Worm (Caenorhabditis elegans) whole organism, L2 larva: ENCODE data around the gene C16A11.7.
A peak's percentile ranks its signal among the peaks of the same experiment; 100 is the strongest.

Source experiments
- C34F6.9 ChIP-seq: fragments of 150-350 bp; optimal IDR thresholded peaks from 2 replicates; lab custom pipeline; 2014; ENCODE audit warnings: missing biosample characterization, missing genetic modification characterization
- Y55F3AM.14 ChIP-seq: fragments of 200-800 bp; sonication (Bioruptor generic); optimal IDR thresholded peaks from 2 replicates; lab custom pipeline; 2018; ENCODE audit warnings: mild to moderate bottlenecking, missing genetic modification characterization, missing compliant biosample characterization
- aly-2 ChIP-seq: fragments of 150-350 bp; optimal IDR thresholded peaks from 2 replicates; lab custom pipeline; 2014; ENCODE audit warnings: missing biosample characterization, missing genetic modification characterization
- blmp-1 ChIP-seq: sonication (generic microtip); optimal IDR thresholded peaks from 2 replicates; lab custom pipeline; 2017; ENCODE audit warnings: missing genetic modification characterization, mild to moderate bottlenecking, missing compliant biosample characterization, antibody characterized with exemption, moderate library complexity; ENCODE audit not compliant: insufficient read depth
- ceh-16 ChIP-seq: fragments of 150-350 bp; optimal IDR thresholded peaks from 2 replicates; lab custom pipeline; 2014; ENCODE audit warnings: missing biosample characterization, missing genetic modification characterization
- ceh-82 ChIP-seq: fragments of 150-350 bp; optimal IDR thresholded peaks from 2 replicates; lab custom pipeline; 2014; ENCODE audit warnings: missing biosample characterization, missing genetic modification characterization
- crh-2 ChIP-seq: sonication (generic microtip); optimal IDR thresholded peaks from 2 replicates; lab custom pipeline; 2017; ENCODE audit warnings: missing biosample characterization, missing genetic modification characterization
- dmd-4 ChIP-seq: sonication (generic microtip); optimal IDR thresholded peaks from 2 replicates; lab custom pipeline; 2017; ENCODE audit warnings: missing biosample characterization, missing genetic modification characterization
- elt-1 ChIP-seq: fragments of 150-350 bp; optimal IDR thresholded peaks from 2 replicates; lab custom pipeline; 2014; ENCODE audit warnings: missing biosample characterization, missing genetic modification characterization
- elt-3 ChIP-seq: sonication (generic microtip); optimal IDR thresholded peaks from 2 replicates; lab custom pipeline; 2017; ENCODE audit warnings: missing biosample characterization, missing genetic modification characterization
- gmeb-1 ChIP-seq: fragments of 150-350 bp; optimal IDR thresholded peaks from 2 replicates; lab custom pipeline; 2014; ENCODE audit warnings: missing biosample characterization, missing genetic modification characterization
- lin-11 ChIP-seq: fragments of 150-350 bp; sonication (generic microtip); optimal IDR thresholded peaks from 2 replicates; lab custom pipeline; 2014; ENCODE audit warnings: missing biosample characterization, missing genetic modification characterization, inconsistent platforms, mixed read lengths
- lin-13 ChIP-seq: fragments of 150-350 bp; optimal IDR thresholded peaks from 2 replicates; lab custom pipeline; 2014; ENCODE audit warnings: missing biosample characterization, missing genetic modification reagents, missing genetic modification characterization
- lsy-2 ChIP-seq, 2 experiments: fragments of 150-350 bp in 1 of 2; sonication (generic microtip) in 1 of 2; optimal IDR thresholded peaks; 2 replicates each; lab custom pipeline; 2014 to 2017; ENCODE audit warnings: missing biosample characterization in 2 of 2, missing genetic modification characterization in 2 of 2
- mab-5 ChIP-seq: fragments of 150-350 bp; optimal IDR thresholded peaks from 2 replicates; lab custom pipeline; 2014; ENCODE audit warnings: missing biosample characterization, missing genetic modification characterization
- mbf-1 ChIP-seq: sonication (generic microtip); optimal IDR thresholded peaks from 2 replicates; lab custom pipeline; 2017; ENCODE audit warnings: missing biosample characterization, missing genetic modification characterization
- mdl-1 ChIP-seq, 2 experiments: fragments of 150-350 bp in 1 of 2; sonication (generic microtip) in 1 of 2; optimal IDR thresholded peaks; 2 replicates each; lab custom pipeline; 2017; ENCODE audit warnings: missing biosample characterization in 2 of 2, missing genetic modification characterization in 2 of 2
- nhr-10 ChIP-seq: sonication (generic microtip); optimal IDR thresholded peaks from 2 replicates; lab custom pipeline; 2017; ENCODE audit warnings: missing biosample characterization, missing genetic modification characterization
- nhr-11 ChIP-seq: fragments of 150-350 bp; optimal IDR thresholded peaks from 2 replicates; lab custom pipeline; 2014; ENCODE audit warnings: missing biosample characterization, missing genetic modification characterization
- nhr-12 ChIP-seq: fragments of 150-350 bp; optimal IDR thresholded peaks from 2 replicates; lab custom pipeline; 2014; ENCODE audit warnings: missing biosample characterization, missing genetic modification characterization
- nhr-129 ChIP-seq: fragments of 150-350 bp; optimal IDR thresholded peaks from 2 replicates; lab custom pipeline; 2014; ENCODE audit warnings: missing biosample characterization, missing genetic modification characterization
- nhr-23 ChIP-seq: fragments of 150-350 bp; optimal IDR thresholded peaks from 2 replicates; lab custom pipeline; 2014; ENCODE audit warnings: missing biosample characterization, missing genetic modification reagents, missing genetic modification characterization
- nhr-237 ChIP-seq: fragments of 150-350 bp; optimal IDR thresholded peaks from 2 replicates; lab custom pipeline; 2014; ENCODE audit warnings: missing biosample characterization, missing genetic modification characterization
- nhr-25 ChIP-seq: fragments of 150-350 bp; sonication (generic microtip); optimal IDR thresholded peaks from 3 replicates; lab custom pipeline; 2014; ENCODE audit warnings: missing biosample characterization, missing genetic modification characterization
- nhr-6 ChIP-seq: fragments of 150-350 bp; optimal IDR thresholded peaks from 2 replicates; lab custom pipeline; 2014; ENCODE audit warnings: missing biosample characterization, missing genetic modification characterization
- nhr-77 ChIP-seq: fragments of 150-350 bp; optimal IDR thresholded peaks from 2 replicates; lab custom pipeline; 2014; ENCODE audit warnings: missing biosample characterization, missing genetic modification characterization
- peb-1 ChIP-seq: fragments of 150-350 bp; optimal IDR thresholded peaks from 2 replicates; lab custom pipeline; 2014; ENCODE audit warnings: missing biosample characterization, missing genetic modification characterization
- sem-4 ChIP-seq: fragments of 150-350 bp; optimal IDR thresholded peaks from 2 replicates; lab custom pipeline; 2014; ENCODE audit warnings: missing biosample characterization, missing genetic modification reagents, missing genetic modification characterization
- skn-1 ChIP-seq: sonication (generic microtip); optimal IDR thresholded peaks from 2 replicates; lab custom pipeline; 2017; ENCODE audit warnings: missing biosample characterization, missing genetic modification characterization
- sma-9 ChIP-seq, 2 experiments: fragments of 150-350 bp in 1 of 2; sonication (generic microtip) in 1 of 2; optimal IDR thresholded peaks; 2 replicates each; lab custom pipeline; 2014 to 2016; ENCODE audit warnings: missing genetic modification characterization in 2 of 2, mild to moderate bottlenecking in 1 of 2, missing biosample characterization in 1 of 2, missing compliant biosample characterization in 1 of 2, missing genetic modification reagents in 1 of 2, moderate library complexity in 1 of 2
- unc-39 ChIP-seq: fragments of 150-350 bp; optimal IDR thresholded peaks from 2 replicates; lab custom pipeline; 2014; ENCODE audit warnings: missing biosample characterization, missing genetic modification characterization
- unc-55 ChIP-seq: fragments of 150-350 bp; sonication (generic microtip); optimal IDR thresholded peaks from 3 replicates; lab custom pipeline; 2014; ENCODE audit warnings: missing biosample characterization, missing genetic modification reagents, missing genetic modification characterization
- unc-62 ChIP-seq: fragments of 150-350 bp; optimal IDR thresholded peaks from 2 replicates; lab custom pipeline; 2014; ENCODE audit warnings: missing biosample characterization, missing genetic modification reagents, missing genetic modification characterization
- zag-1 ChIP-seq: fragments of 150-350 bp; optimal IDR thresholded peaks from 2 replicates; lab custom pipeline; 2014; ENCODE audit warnings: missing biosample characterization, missing genetic modification characterization
- ztf-1 ChIP-seq: fragments of 200-800 bp; sonication (Bioruptor generic); conservative IDR thresholded peaks from 2 replicates; pipeline ENCODE4 v1.3.6; 2022; ENCODE audit warnings: missing genetic modification characterization, missing compliant biosample characterization

The C16A11.7 gene

ce11 chrII:4299227-4299703 lies 42.5 kb upstream of the C16A11.7 start, which contains the start of gene sco-1 (continued):
- TF ChIP-seq sem-4 (tag; lab: Kevin White, UChicago) (peak; percentile 94), lin-13 (GFP tag; lab: Kevin White, UChicago) (peak; percentile 97), zag-1 (tag; lab: Kevin White, UChicago) (peak; percentile 56)

- TF ChIP-seq aly-2 (tag; lab: Kevin White, UChicago) (no peak), skn-1 (tag; lab: Kevin White, UChicago) (no peak), nhr-237 (tag; lab: Kevin White, UChicago) (no peak), nhr-25 (tag; lab: Kevin White, UChicago) (no peak), unc-55 (GFP tag; lab: Kevin White, UChicago) (no peak), sma-9 (GFP tag; optimal IDR thresholded peaks at IDR 0.05; lab: Kevin White, UChicago) (no peak), sma-9 (tag; optimal IDR thresholded peaks at IDR 0.05; lab: Kevin White, UChicago) (no peak), gmeb-1 (no peak), nhr-77 (tag; lab: Kevin White, UChicago) (no peak), ceh-16 (tag; lab: Kevin White, UChicago) (no peak), mdl-1 (tag; optimal IDR thresholded peaks at IDR 0.05; lab: Kevin White, UChicago) (no peak), blmp-1 (tag; lab: Kevin White, UChicago) (no peak), nhr-11 (tag; lab: Kevin White, UChicago) (no peak), crh-2 (no peak), unc-39 (tag; lab: Kevin White, UChicago) (no peak), dmd-4 (no peak), nhr-12 (tag; lab: Kevin White, UChicago) (no peak), ceh-82 (tag; lab: Kevin White, UChicago) (no peak), Y55F3AM.14 (GFP tag; lab: Kevin White, UChicago) (no peak), nhr-129 (tag; lab: Kevin White, UChicago) (no peak)
Observed at ce11 chrII:4297259-4297658, 40.5 kb upstream of the C16A11.7 start.

ce11 chrII:4294801-4295200 lies 38.0 kb upstream of the C16A11.7 start, which contains the start of gene rml-4:
rml-4 (plus strand) TSS chrII:4295101.
- TF ChIP-seq mab-5 (tag; lab: Kevin White, UChicago) (no peak), nhr-23 (tag; lab: Kevin White, UChicago) (no peak), nhr-6 (tag; lab: Kevin White, UChicago) (no peak), unc-62 (GFP tag; lab: Kevin White, UChicago) (no peak), nhr-11 (tag; lab: Kevin White, UChicago) (no peak)
- TF ChIP-seq, all 48 proteins: peak for 0

DNA sequence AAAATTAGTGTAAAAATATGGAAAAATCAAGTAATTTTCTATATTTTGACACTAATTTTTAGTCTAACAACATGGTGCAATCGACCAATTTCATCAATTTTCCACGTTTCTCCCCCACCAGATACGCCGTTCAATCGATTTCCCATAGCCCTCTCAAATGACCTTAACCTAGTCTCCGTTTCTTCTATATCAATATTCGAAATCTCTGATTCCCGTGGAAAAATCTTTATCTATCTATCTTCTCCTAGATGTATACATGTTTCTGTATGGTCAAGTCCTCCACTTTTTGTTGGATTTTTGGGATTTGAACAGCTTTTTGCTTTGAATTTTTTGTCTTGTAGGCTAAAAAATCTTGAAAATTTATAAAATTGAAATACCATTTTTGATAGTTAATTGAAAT lies 37.4 kb upstream of the C16A11.7 start:
- TF ChIP-seq sma-9 (GFP tag; optimal IDR thresholded peaks at IDR 0.05; lab: Kevin White, UChicago) = peak; percentile 11
- no peak for TF ChIP-seq sma-9 (tag; optimal IDR thresholded peaks at IDR 0.05; lab: Kevin White, UChicago)
- TF ChIP-seq ztf-1 = no peak
- TF ChIP-seq elt-1 (tag; lab: Kevin White, UChicago) = peak; percentile 17
- no peak for TF ChIP-seq C34F6.9 (tag; lab: Kevin White, UChicago)

DNA sequence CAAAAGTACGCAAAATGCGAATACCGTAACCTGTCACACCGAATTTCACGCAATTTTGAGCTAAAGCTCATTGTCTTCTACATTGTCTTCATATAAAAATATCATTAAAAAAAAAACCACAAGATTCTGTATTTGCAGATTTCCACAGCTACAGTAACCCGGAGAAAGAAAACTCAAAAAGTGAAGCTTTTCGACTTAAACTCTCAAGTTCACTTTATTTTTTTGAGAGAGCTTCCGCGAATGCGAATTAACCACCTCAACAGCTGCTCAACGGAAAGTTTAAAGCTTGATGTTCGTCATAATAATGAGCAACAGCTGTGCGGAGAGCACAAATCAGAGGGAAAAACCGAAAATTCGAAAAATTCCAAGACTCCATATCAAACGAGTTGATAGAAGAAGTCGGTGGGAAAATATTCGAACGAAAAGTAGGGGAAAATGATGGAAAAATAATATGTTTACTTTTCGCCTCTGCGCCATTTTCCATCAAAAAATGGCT lies 36.3 kb upstream of the C16A11.7 start:
- no peak for TF ChIP-seq elt-3
- no peak for TF ChIP-seq lin-11
- TF ChIP-seq lin-13 (GFP tag; lab: Kevin White, UChicago) = no peak
- TF ChIP-seq sem-4 (tag; lab: Kevin White, UChicago) = no peak
- no peak for TF ChIP-seq unc-39 (tag; lab: Kevin White, UChicago)
- TF ChIP-seq crh-2 = no peak
- no peak for TF ChIP-seq elt-1 (tag; lab: Kevin White, UChicago)
- TF ChIP-seq lsy-2 (tag; optimal IDR thresholded peaks at IDR 0.05; lab: Kevin White, UChicago) = no peak

ce11 chrII:4291799-4292198 lies 35.0 kb upstream of the C16A11.7 start:
- TF ChIP-seq nhr-11 (tag; lab: Kevin White, UChicago) = no peak
- TF ChIP-seq nhr-12 (tag; lab: Kevin White, UChicago) = no peak
- no peak for TF ChIP-seq nhr-77 (tag; lab: Kevin White, UChicago)
- no peak for TF ChIP-seq dmd-4
- no peak for TF ChIP-seq ceh-82 (tag; lab: Kevin White, UChicago)
- no peak for TF ChIP-seq nhr-10 (tag; lab: Kevin White, UChicago)
- TF ChIP-seq peb-1 (tag; lab: Kevin White, UChicago) = no peak
- no peak for TF ChIP-seq nhr-129 (tag; lab: Kevin White, UChicago)
- no peak for TF ChIP-seq nhr-25 (tag; lab: Kevin White, UChicago)
- no peak for TF ChIP-seq C34F6.9 (tag; lab: Kevin White, UChicago)
- no peak for TF ChIP-seq mbf-1 (tag; lab: Kevin White, UChicago)
- no peak for TF ChIP-seq Y55F3AM.14 (GFP tag; lab: Kevin White, UChicago)
